Worm (Caenorhabditis elegans): Measurements from ENCODE around the gene nep-4.
A peak's percentile ranks its signal among the peaks of the same experiment; 100 is the strongest.

Gene nep-4

DNA sequence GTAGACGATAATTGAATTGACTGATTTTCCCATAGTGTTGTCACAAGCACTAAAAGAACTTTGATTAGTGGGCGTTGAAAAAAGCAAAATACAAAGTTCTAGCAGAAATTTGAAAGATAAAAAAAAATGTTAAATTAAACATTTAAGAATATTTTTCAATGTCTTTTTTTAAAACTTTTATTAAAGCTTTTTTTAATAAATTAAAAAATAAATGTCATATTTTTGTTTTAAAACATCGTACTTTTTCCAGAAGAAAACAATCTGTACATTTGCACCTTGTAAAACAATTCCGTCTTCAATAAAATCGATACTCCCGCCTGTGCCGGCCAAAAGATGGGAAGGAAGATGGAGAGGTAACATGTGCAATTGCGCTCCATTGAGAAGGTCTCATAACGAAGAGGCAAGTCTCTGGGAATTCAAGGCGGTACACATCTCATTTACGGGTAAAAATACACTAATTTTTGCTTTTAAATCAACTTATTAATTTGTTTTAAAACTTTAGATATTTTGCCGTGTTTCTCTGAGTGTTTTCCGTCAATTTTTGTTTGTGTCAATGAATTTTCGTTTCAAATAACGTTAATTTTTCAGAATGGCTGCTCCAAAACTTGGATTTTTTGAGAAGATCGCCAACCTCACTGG lies 22.4 kb downstream of the nep-4 start, which contains the start of the genes glr-6 and asg-2:
TSS of gene glr-6 (minus strand) at position 51 of the 639 bp plus-strand sequence.
TSS of gene asg-2 (plus strand) at position 589 of the 639 bp plus-strand sequence.
- TF ChIP-seq pros-1 (tag; optimal IDR thresholded peaks at IDR 0.05) (no peak), lim-6 (tag; optimal IDR thresholded peaks at IDR 0.05) (no peak), sdc-2 (tag; optimal IDR thresholded peaks at IDR 0.05) (no peak), nhr-11 (tag; optimal IDR thresholded peaks at IDR 0.05) (no peak), ama-1 (optimal IDR thresholded peaks at IDR 0.05) (no peak), pax-1 (tag; optimal IDR thresholded peaks at IDR 0.05) (no peak), K02D7.2 (tag; optimal IDR thresholded peaks at IDR 0.05) (no peak), odd-2 (tag; optimal IDR thresholded peaks at IDR 0.05) (no peak), ceh-22 (tag; optimal IDR thresholded peaks at IDR 0.05) (no peak), tbx-2 (tag; optimal IDR thresholded peaks at IDR 0.05) (no peak), ahr-1 (tag; optimal IDR thresholded peaks at IDR 0.05) (no peak), gmeb-2 (tag; optimal IDR thresholded peaks at IDR 0.05) (no peak), che-1 (tag; optimal IDR thresholded peaks at IDR 0.05) (no peak), pha-4 (tag; optimal IDR thresholded peaks at IDR 0.05) (no peak), ztf-16 (tag; optimal IDR thresholded peaks at IDR 0.05) (no peak), unc-42 (tag; optimal IDR thresholded peaks at IDR 0.05) (peak; percentile 21), fax-1 (tag; optimal IDR thresholded peaks at IDR 0.05) (no peak), syd-9 (tag; optimal IDR thresholded peaks at IDR 0.05) (no peak), hlh-15 (tag; optimal IDR thresholded peaks at IDR 0.05) (no peak), lin-11 (tag; optimal IDR thresholded peaks at IDR 0.05) (no peak), C08G9.2 (tag; optimal IDR thresholded peaks at IDR 0.05) (no peak), F13H6.1 (tag; optimal IDR thresholded peaks at IDR 0.05) (no peak), ceh-31 (tag; optimal IDR thresholded peaks at IDR 0.05) (peak; percentile 50), nfya-1 (tag; optimal IDR thresholded peaks at IDR 0.05) (peak; percentile 61), unc-3 (GFP tag; conservative IDR thresholded peaks at IDR 0.05) (no peak), unc-3 (tag; optimal IDR thresholded peaks at IDR 0.05) (no peak), pag-3 (tag; optimal IDR thresholded peaks at IDR 0.05; ENCODE audit: borderline replicate concordance) (no peak), ceh-24 (tag; optimal IDR thresholded peaks at IDR 0.05) (no peak), ceh-14 (tag; optimal IDR thresholded peaks at IDR 0.05) (no peak), madf-2 (tag; optimal IDR thresholded peaks at IDR 0.05) (no peak), sox-2 (GFP tag; IDR thresholded peaks at IDR 0.05) (no peak), hlh-13 (GFP tag; optimal IDR thresholded peaks at IDR 0.05) (no peak), ceh-19 (GFP tag; optimal IDR thresholded peaks at IDR 0.05) (no peak), fkh-6 (tag; optimal IDR thresholded peaks at IDR 0.05) (no peak), Y22D7AL.16 (tag; optimal IDR thresholded peaks at IDR 0.05) (no peak), mec-3 (tag; optimal IDR thresholded peaks at IDR 0.05; ENCODE audit: borderline replicate concordance) (no peak), pat-9 (tag; optimal IDR thresholded peaks at IDR 0.05) (no peak), ceh-48 (tag; optimal IDR thresholded peaks at IDR 0.05) (peak; percentile 76), unc-86 (tag; optimal IDR thresholded peaks at IDR 0.05) (no peak), ceh-9 (tag; optimal IDR thresholded peaks at IDR 0.05) (no peak), zip-5 (tag; optimal IDR thresholded peaks at IDR 0.05) (no peak), sox-4 (tag; optimal IDR thresholded peaks at IDR 0.05) (no peak), elt-4 (tag; optimal IDR thresholded peaks at IDR 0.05) (no peak), T23F11.4 (GFP tag; optimal IDR thresholded peaks at IDR 0.05) (no peak), dmd-4 (tag; optimal IDR thresholded peaks at IDR 0.05; ENCODE audit: borderline replicate concordance) (no peak), eyg-1 (tag; optimal IDR thresholded peaks at IDR 0.05) (no peak), hlh-6 (tag; optimal IDR thresholded peaks at IDR 0.05) (no peak), dve-1 (tag; optimal IDR thresholded peaks at IDR 0.05) (no peak), ceh-30 (tag; optimal IDR thresholded peaks at IDR 0.05) (no peak), hlh-30 (tag; optimal IDR thresholded peaks at IDR 0.05; ENCODE audit: insufficient read depth) (no peak), ceh-34 (tag; optimal IDR thresholded peaks at IDR 0.05) (peak; percentile 22), ceh-2 (tag; optimal IDR thresholded peaks at IDR 0.05) (no peak), pqm-1 (tag; optimal IDR thresholded peaks at IDR 0.05) (no peak), ceh-18 (tag; optimal IDR thresholded peaks at IDR 0.05) (peak; percentile 20)

Data from whole organism, late embryonic.